Worm (Caenorhabditis elegans) whole organism, L1 larva: ENCODE measurements around the gene B0303.16.

Experiments used
- C04F5.9 ChIP-seq: sonication (generic microtip); optimal IDR thresholded peaks from 2 replicates; lab custom pipeline; 2016; ENCODE audit warnings: missing genetic modification characterization, missing compliant biosample characterization
- C16A3.4 ChIP-seq: fragments of 150-350 bp; optimal IDR thresholded peaks from 2 replicates; lab custom pipeline; 2014; ENCODE audit warnings: missing biosample characterization, missing genetic modification characterization
- C34B4.2 ChIP-seq: sonication (generic microtip); optimal IDR thresholded peaks from 2 replicates; lab custom pipeline; 2017; ENCODE audit warnings: mild to moderate bottlenecking, missing genetic modification characterization, missing compliant biosample characterization
- F16B12.6 ChIP-seq: fragments of 150-350 bp; optimal IDR thresholded peaks from 2 replicates; lab custom pipeline; 2014; ENCODE audit warnings: missing biosample characterization, missing genetic modification characterization
- aha-1 ChIP-seq: fragments of 150-350 bp; optimal IDR thresholded peaks from 2 replicates; lab custom pipeline; 2014; ENCODE audit warnings: missing biosample characterization, missing genetic modification characterization
- alr-1 ChIP-seq: fragments of 200-800 bp; sonication (Bioruptor generic); optimal IDR thresholded peaks from 2 replicates; lab custom pipeline; 2018; ENCODE audit warnings: borderline replicate concordance, mild to moderate bottlenecking, missing genetic modification characterization, missing compliant biosample characterization
- aly-2 ChIP-seq: fragments of 150-350 bp; optimal IDR thresholded peaks from 2 replicates; lab custom pipeline; 2014; ENCODE audit warnings: missing biosample characterization, missing genetic modification characterization
- blmp-1 ChIP-seq: fragments of 150-350 bp; optimal IDR thresholded peaks from 2 replicates; lab custom pipeline; 2014; ENCODE audit warnings: missing biosample characterization, missing genetic modification characterization
- ceh-63 ChIP-seq: fragments of 200-800 bp; sonication (Bioruptor generic); optimal IDR thresholded peaks from 2 replicates; lab custom pipeline; 2018; ENCODE audit warnings: mild to moderate bottlenecking, missing genetic modification characterization, missing compliant biosample characterization
- ceh-82 ChIP-seq, 3 experiments: fragments of 150-350 bp in 1 of 3; sonication (generic microtip) in 2 of 3; optimal IDR thresholded peaks; 2 replicates each; lab custom pipeline; 2014 to 2017; ENCODE audit warnings: missing biosample characterization in 3 of 3, missing genetic modification characterization in 3 of 3
- ceh-90 ChIP-seq: sonication (generic microtip); optimal IDR thresholded peaks from 2 replicates; lab custom pipeline; 2016; ENCODE audit warnings: missing genetic modification characterization, missing compliant biosample characterization
- ces-1 ChIP-seq: fragments of 150-350 bp; optimal IDR thresholded peaks from 2 replicates; lab custom pipeline; 2014; ENCODE audit warnings: missing biosample characterization, missing genetic modification reagents, missing genetic modification characterization
- dpl-1 ChIP-seq, 3 experiments: fragments of 150-350 bp in 2 of 3; sonication (generic microtip) in 1 of 3; optimal IDR thresholded peaks; 2 replicates each; lab custom pipeline; 2014 to 2017; ENCODE audit warnings: missing biosample characterization in 3 of 3, missing genetic modification characterization in 3 of 3, missing genetic modification reagents in 3 of 3
- dsc-1 ChIP-seq: sonication (generic microtip); optimal IDR thresholded peaks from 2 replicates; lab custom pipeline; 2016; ENCODE audit warnings: mild to moderate bottlenecking, missing genetic modification characterization, missing compliant biosample characterization
- efl-1 ChIP-seq, 4 experiments: fragments of 150-350 bp; optimal IDR thresholded peaks in 3 of 4; peaks in 1 of 4; 1 replicate in 1 of 4; 2 replicates in 3 of 4; lab custom pipeline; 2014; ENCODE audit warnings: missing biosample characterization in 2 of 4, missing genetic modification characterization in 2 of 4, missing genetic modification reagents in 2 of 4
- efl-3 ChIP-seq: fragments of 200-800 bp; sonication (Bioruptor generic); optimal IDR thresholded peaks from 2 replicates; lab custom pipeline; 2018; ENCODE audit warnings: mild to moderate bottlenecking, missing genetic modification characterization, missing compliant biosample characterization
- egl-13 ChIP-seq: sonication (generic microtip); optimal IDR thresholded peaks from 2 replicates; lab custom pipeline; 2016; ENCODE audit warnings: missing genotype, missing genetic modification reagents, missing genetic modification characterization, missing compliant biosample characterization
- elt-3 ChIP-seq, 6 experiments: fragments of 150-350 bp in 1 of 6; sonication (generic microtip); optimal IDR thresholded peaks; 2 replicates each; lab custom pipeline; 2017 to 2018; ENCODE audit warnings: missing biosample characterization in 6 of 6, missing genetic modification characterization in 6 of 6, inconsistent platforms in 1 of 6
- fkh-10 ChIP-seq: sonication (generic microtip); optimal IDR thresholded peaks from 2 replicates; lab custom pipeline; 2017; ENCODE audit warnings: missing biosample characterization, missing genetic modification reagents, missing genetic modification characterization
- fkh-4 ChIP-seq: sonication (generic microtip); optimal IDR thresholded peaks from 2 replicates; lab custom pipeline; 2016; ENCODE audit warnings: missing compliant biosample characterization, missing genetic modification characterization, borderline replicate concordance
- fkh-8 ChIP-seq: sonication (generic microtip); optimal IDR thresholded peaks from 2 replicates; lab custom pipeline; 2016; ENCODE audit warnings: mild to moderate bottlenecking, missing genetic modification characterization, missing compliant biosample characterization
- grh-1 ChIP-seq: fragments of 200-800 bp; sonication (Bioruptor generic); IDR thresholded peaks from 2 replicates; pipeline ENCODE4 v1.3.6; 2022; ENCODE audit warnings: missing genetic modification reagents, missing genetic modification characterization, missing compliant biosample characterization
- hlh-17 ChIP-seq: fragments of 200-800 bp; sonication (Bioruptor generic); optimal IDR thresholded peaks from 2 replicates; lab custom pipeline; 2018; ENCODE audit warnings: missing genetic modification characterization, mild to moderate bottlenecking, missing compliant biosample characterization, moderate library complexity, borderline replicate concordance
- hlh-4 ChIP-seq: sonication (generic microtip); optimal IDR thresholded peaks from 2 replicates; lab custom pipeline; 2016; ENCODE audit warnings: mild to moderate bottlenecking, missing genetic modification characterization, missing compliant biosample characterization
- irx-1 ChIP-seq: sonication (generic microtip); optimal IDR thresholded peaks from 2 replicates; lab custom pipeline; 2016; ENCODE audit warnings: missing genetic modification characterization, missing compliant biosample characterization
- jun-1 ChIP-seq: fragments of 150-350 bp; optimal IDR thresholded peaks from 2 replicates; lab custom pipeline; 2014; ENCODE audit warnings: missing biosample characterization, missing genetic modification reagents, missing genetic modification characterization
- lin-14 ChIP-seq: fragments of 200-800 bp; sonication (Bioruptor generic); optimal IDR thresholded peaks from 2 replicates; lab custom pipeline; 2018; ENCODE audit warnings: mild to moderate bottlenecking, missing genetic modification characterization, moderate library complexity, missing compliant biosample characterization
- lin-15B ChIP-seq: fragments of 150-350 bp; sonication (generic microtip); optimal IDR thresholded peaks from 3 replicates; lab custom pipeline; 2014; ENCODE audit warnings: missing biosample characterization, missing genetic modification characterization
- lin-35 ChIP-seq, 2 experiments: fragments of 150-350 bp; optimal IDR thresholded peaks; 2 replicates each; lab custom pipeline; 2014; ENCODE audit warnings: missing biosample characterization in 2 of 2, missing genetic modification characterization in 2 of 2, missing genetic modification reagents in 2 of 2
- mep-1 ChIP-seq: fragments of 150-350 bp; optimal IDR thresholded peaks from 2 replicates; lab custom pipeline; 2014; ENCODE audit warnings: missing biosample characterization, missing genetic modification characterization
- nhr-11 ChIP-seq: fragments of 150-350 bp; optimal IDR thresholded peaks from 2 replicates; lab custom pipeline; 2014; ENCODE audit warnings: missing biosample characterization, missing genetic modification characterization
- nhr-12 ChIP-seq: sonication (generic microtip); optimal IDR thresholded peaks from 2 replicates; lab custom pipeline; 2017; ENCODE audit warnings: missing biosample characterization, missing genetic modification characterization
- nhr-20 ChIP-seq: sonication (generic microtip); optimal IDR thresholded peaks from 2 replicates; lab custom pipeline; 2016; ENCODE audit warnings: mild to moderate bottlenecking, missing genetic modification characterization, missing compliant biosample characterization
- nhr-237 ChIP-seq: fragments of 150-350 bp; optimal IDR thresholded peaks from 2 replicates; lab custom pipeline; 2014; ENCODE audit warnings: missing biosample characterization, missing genetic modification characterization
- nhr-28 ChIP-seq: fragments of 150-350 bp; optimal IDR thresholded peaks from 2 replicates; lab custom pipeline; 2014; ENCODE audit warnings: missing biosample characterization, missing genetic modification characterization
- nhr-47 ChIP-seq: sonication (generic microtip); optimal IDR thresholded peaks from 2 replicates; lab custom pipeline; 2016; ENCODE audit warnings: mild to moderate bottlenecking, missing genetic modification characterization, moderate library complexity, missing compliant biosample characterization
- nhr-71 ChIP-seq: sonication (generic microtip); optimal IDR thresholded peaks from 2 replicates; lab custom pipeline; 2016; ENCODE audit warnings: mild to moderate bottlenecking, missing genetic modification characterization, moderate library complexity, missing compliant biosample characterization
- nhr-76 ChIP-seq: sonication (generic microtip); optimal IDR thresholded peaks from 2 replicates; lab custom pipeline; 2017; ENCODE audit warnings: missing biosample characterization, missing genetic modification characterization
- nhr-84 ChIP-seq: sonication (generic microtip); optimal IDR thresholded peaks from 2 replicates; lab custom pipeline; 2017; ENCODE audit warnings: missing biosample characterization, missing genetic modification characterization
- nhr-85 ChIP-seq: sonication (generic microtip); peaks from one replicate; lab custom pipeline; 2016; ENCODE audit warnings: missing genetic modification characterization, inconsistent platforms, missing compliant biosample characterization
- pag-3 ChIP-seq: sonication (generic microtip); optimal IDR thresholded peaks from 2 replicates; lab custom pipeline; 2017; ENCODE audit warnings: missing genetic modification characterization, mild to moderate bottlenecking, missing compliant biosample characterization, antibody characterized with exemption, borderline replicate concordance; ENCODE audit not compliant: insufficient read depth
- rnt-1 ChIP-seq: sonication (generic microtip); optimal IDR thresholded peaks from 2 replicates; lab custom pipeline; 2016; ENCODE audit warnings: mild to moderate bottlenecking, missing genetic modification characterization, moderate library complexity, missing compliant biosample characterization
- skn-1 ChIP-seq: fragments of 150-350 bp; optimal IDR thresholded peaks from 2 replicates; lab custom pipeline; 2014; ENCODE audit warnings: missing biosample characterization, missing genetic modification characterization
- snpc-4 ChIP-seq: fragments of 150-350 bp; optimal IDR thresholded peaks from 2 replicates; lab custom pipeline; 2014; ENCODE audit warnings: missing biosample characterization, missing genetic modification characterization
- sptf-1 ChIP-seq: fragments of 150-350 bp; optimal IDR thresholded peaks from 2 replicates; lab custom pipeline; 2014; ENCODE audit warnings: missing biosample characterization, missing genetic modification characterization
- sup-37 ChIP-seq: fragments of 200-800 bp; sonication (Bioruptor generic); optimal IDR thresholded peaks from 2 replicates; lab custom pipeline; 2018; ENCODE audit warnings: mild to moderate bottlenecking, missing genetic modification characterization, missing compliant biosample characterization
- swsn-7 ChIP-seq: sonication (generic microtip); optimal IDR thresholded peaks from 2 replicates; lab custom pipeline; 2016; ENCODE audit warnings: missing genetic modification characterization, missing compliant biosample characterization
- tbx-2 ChIP-seq: sonication (generic microtip); optimal IDR thresholded peaks from 2 replicates; lab custom pipeline; 2016; ENCODE audit warnings: missing genetic modification characterization, missing compliant biosample characterization
- tlp-1 ChIP-seq: fragments of 150-350 bp; optimal IDR thresholded peaks from 2 replicates; lab custom pipeline; 2014; ENCODE audit warnings: missing biosample characterization, missing genetic modification characterization
- unc-130 ChIP-seq: fragments of 150-350 bp; optimal IDR thresholded peaks from 2 replicates; lab custom pipeline; 2017; ENCODE audit warnings: missing biosample characterization, missing genetic modification characterization, inconsistent platforms
- xbp-1 ChIP-seq: sonication (generic microtip); optimal IDR thresholded peaks from 2 replicates; lab custom pipeline; 2016; ENCODE audit warnings: missing genetic modification characterization, missing compliant biosample characterization
- zag-1 ChIP-seq: fragments of 150-350 bp; optimal IDR thresholded peaks from 2 replicates; lab custom pipeline; 2014; ENCODE audit warnings: missing biosample characterization, missing genetic modification characterization
- ztf-11 ChIP-seq, 2 experiments: sonication (generic microtip); optimal IDR thresholded peaks; 2 replicates each; lab custom pipeline; 2016 to 2017; ENCODE audit warnings: missing genetic modification characterization in 2 of 2, missing biosample characterization in 1 of 2, missing compliant biosample characterization in 1 of 2

B0303.16 gene

ce11 chrIII:8678371-8678770, 26.5 kb upstream of the B0303.16 start (continued):
- no peak for TF ChIP-seq hlh-17 (GFP tag; lab: Kevin White, UChicago)
- TF ChIP-seq zag-1 = no peak
- TF ChIP-seq ceh-90 (tag; lab: Kevin White, UChicago) = peak; percentile 12
- TF ChIP-seq jun-1 (tag; lab: Kevin White, UChicago) = peak; percentile 61
- TF ChIP-seq nhr-20 (tag; lab: Kevin White, UChicago) = peak; percentile 68
- peak; percentile 75 for TF ChIP-seq dsc-1 (tag; lab: Kevin White, UChicago)
- TF ChIP-seq C04F5.9 (tag; lab: Kevin White, UChicago) = peak; percentile 8
- peak in 1 of 2 experiments; percentile 53 for TF ChIP-seq ztf-11 (tag; optimal IDR thresholded peaks at IDR 0.05; lab: Kevin White, UChicago)
- TF ChIP-seq ces-1 (GFP tag; lab: Kevin White, UChicago) = no peak
- TF ChIP-seq sptf-1 (tag; lab: Kevin White, UChicago) = no peak
- no peak for TF ChIP-seq lin-15B (tag; lab: Kevin White, UChicago)
- TF ChIP-seq lin-14 (GFP tag; lab: Kevin White, UChicago) = peak; percentile 73
- peak; percentile 61 for TF ChIP-seq fkh-8
- no peak for TF ChIP-seq aha-1 (tag; lab: Kevin White, UChicago)
- peak; percentile 11 for TF ChIP-seq egl-13 (tag; lab: Kevin White, UChicago)
- peak; percentile 61 for TF ChIP-seq tbx-2
- peak; percentile 32 for TF ChIP-seq irx-1 (tag; lab: Kevin White, UChicago)
- peak; percentile 80 for TF ChIP-seq nhr-85 (tag; lab: Kevin White, UChicago)
- peak; percentile 52 for TF ChIP-seq fkh-10
- peak; percentile 79 for TF ChIP-seq nhr-47
- peak; percentile 63 for TF ChIP-seq xbp-1
- peak; percentile 58 to 82 for TF ChIP-seq lin-35 (GFP tag; optimal IDR thresholded peaks at IDR 0.05; lab: Kevin White, UChicago)
- peak; percentile 23 to 75 (median 51) for TF ChIP-seq ceh-82 (tag; optimal IDR thresholded peaks at IDR 0.05; lab: Kevin White, UChicago)
- peak; percentile 26 to 49 (median 49) for TF ChIP-seq dpl-1 (GFP tag; optimal IDR thresholded peaks at IDR 0.05; lab: Kevin White, UChicago)
- TF ChIP-seq unc-130 (tag; lab: Kevin White, UChicago) = no peak
- TF ChIP-seq efl-1 (optimal IDR thresholded peaks at IDR 0.05; lab: Kevin White, UChicago) = peak; percentile 66 to 70
- peak; percentile 55 to 96 for TF ChIP-seq efl-1 (GFP tag; optimal IDR thresholded peaks at IDR 0.05 in 1 of 2; lab: Kevin White, UChicago)
- TF ChIP-seq sup-37 (GFP tag; lab: Kevin White, UChicago) = no peak
- TF ChIP-seq rnt-1 (tag; lab: Kevin White, UChicago) = peak; percentile 73
- TF ChIP-seq nhr-84 (tag; lab: Kevin White, UChicago) = no peak
- peak; percentile 79 for TF ChIP-seq nhr-71 (tag; lab: Kevin White, UChicago)
- TF ChIP-seq skn-1 = peak; percentile 47
- TF ChIP-seq snpc-4 (tag; lab: Kevin White, UChicago) = peak; percentile 8
- no peak for TF ChIP-seq nhr-28 (tag; lab: Kevin White, UChicago)
- peak in 1 of 6 experiments; percentile 43 for TF ChIP-seq elt-3 (tag; optimal IDR thresholded peaks at IDR 0.05; lab: Kevin White, UChicago)
- TF ChIP-seq aly-2 = peak; percentile 70
- TF ChIP-seq tlp-1 = no peak
- no peak for TF ChIP-seq nhr-11 (tag; lab: Kevin White, UChicago)
- peak; percentile 71 for TF ChIP-seq mep-1
- TF ChIP-seq nhr-12 = no peak
- peak; percentile 40 for TF ChIP-seq F16B12.6 (tag; lab: Kevin White, UChicago)
- TF ChIP-seq hlh-4 (tag; lab: Kevin White, UChicago) = no peak
- TF ChIP-seq ceh-63 (GFP tag; lab: Kevin White, UChicago) = peak; percentile 3
- TF ChIP-seq C34B4.2 (tag; lab: Kevin White, UChicago) = no peak
- peak; percentile 71 for TF ChIP-seq C16A3.4 (tag; lab: Kevin White, UChicago)
- TF ChIP-seq blmp-1 (tag; lab: Kevin White, UChicago) = peak; percentile 2
- no peak for TF ChIP-seq alr-1 (tag; lab: Kevin White, UChicago)
- no peak for TF ChIP-seq nhr-76
- no peak for TF ChIP-seq nhr-237 (tag; lab: Kevin White, UChicago)
- no peak for TF ChIP-seq grh-1 (GFP tag; lab: Robert Waterston, UW)
- TF ChIP-seq efl-3 (GFP tag; lab: Kevin White, UChicago) = no peak
- no peak for TF ChIP-seq pag-3 (tag; lab: Kevin White, UChicago)
- peak; percentile 71 for TF ChIP-seq swsn-7 (tag; lab: Kevin White, UChicago)
- no peak for TF ChIP-seq fkh-4 (tag; lab: Kevin White, UChicago)
